Worm (Caenorhabditis elegans): ENCODE data around the gene C10B5.3.

ce11 chrV:8635575-8635974 is 47.6 kb upstream of the C10B5.3 start, which contains the start of gene oac-29:
- TF ChIP-seq pha-4 (tag; optimal IDR thresholded peaks at IDR 0.05) = no peak
- no peak for TF ChIP-seq lsy-2 (tag; optimal IDR thresholded peaks at IDR 0.05)
- TF ChIP-seq ztf-11 (tag; optimal IDR thresholded peaks at IDR 0.05) = no peak
- no peak for TF ChIP-seq ceh-43 (GFP tag; optimal IDR thresholded peaks at IDR 0.05)
- TF ChIP-seq nhr-28 (tag; optimal IDR thresholded peaks at IDR 0.05) = no peak
- no peak for TF ChIP-seq mep-1 (tag; optimal IDR thresholded peaks at IDR 0.05)
- no peak for TF ChIP-seq nhr-76 (tag; optimal IDR thresholded peaks at IDR 0.05)
- no peak for TF ChIP-seq unc-62 (GFP tag; optimal IDR thresholded peaks at IDR 0.05)
- no peak for TF ChIP-seq ceh-83 (GFP tag; optimal IDR thresholded peaks at IDR 0.05)
- no peak for TF ChIP-seq snpc-4 (tag; optimal IDR thresholded peaks at IDR 0.05)
- TF ChIP-seq hlh-1 (tag; optimal IDR thresholded peaks at IDR 0.05) = no peak
- TF ChIP-seq mls-2 (tag; optimal IDR thresholded peaks at IDR 0.05) = no peak
